Worm (Caenorhabditis elegans): ENCODE results near the gene nhr-145.

Gene nhr-145

ce11 chrV:19099504-19099903 is 12.0 kb downstream of the nhr-145 start:
- peak; percentile 59 for TF ChIP-seq ceh-48 (tag; optimal IDR thresholded peaks at IDR 0.05)
- no peak for TF ChIP-seq syd-9 (tag; optimal IDR thresholded peaks at IDR 0.05)

ce11 chrV:19100139-19100538 is 12.6 kb downstream of the nhr-145 start:
- TF ChIP-seq ceh-48 (tag; optimal IDR thresholded peaks at IDR 0.05): peak; percentile 43

DNA sequence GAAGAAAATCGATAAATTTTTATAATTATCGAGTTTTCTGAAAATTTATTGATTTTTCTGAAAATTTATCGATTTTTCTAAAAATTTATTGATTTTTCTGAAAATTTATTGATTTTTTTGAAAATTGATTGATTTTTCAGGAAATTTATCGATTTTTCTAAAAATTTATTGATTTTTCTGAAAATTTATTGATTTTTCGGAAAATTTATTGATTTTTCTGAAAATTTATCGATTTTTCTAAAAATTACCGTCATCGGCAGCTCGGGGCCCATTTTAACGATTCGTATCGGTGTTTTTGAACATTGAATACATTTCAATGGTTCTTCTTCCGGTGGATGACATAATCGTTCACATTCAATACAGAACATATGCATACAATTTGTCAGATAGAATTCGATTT is 13.1 kb downstream of the nhr-145 start:
- TF ChIP-seq ceh-48 (tag; optimal IDR thresholded peaks at IDR 0.05): peak; percentile 8

DNA sequence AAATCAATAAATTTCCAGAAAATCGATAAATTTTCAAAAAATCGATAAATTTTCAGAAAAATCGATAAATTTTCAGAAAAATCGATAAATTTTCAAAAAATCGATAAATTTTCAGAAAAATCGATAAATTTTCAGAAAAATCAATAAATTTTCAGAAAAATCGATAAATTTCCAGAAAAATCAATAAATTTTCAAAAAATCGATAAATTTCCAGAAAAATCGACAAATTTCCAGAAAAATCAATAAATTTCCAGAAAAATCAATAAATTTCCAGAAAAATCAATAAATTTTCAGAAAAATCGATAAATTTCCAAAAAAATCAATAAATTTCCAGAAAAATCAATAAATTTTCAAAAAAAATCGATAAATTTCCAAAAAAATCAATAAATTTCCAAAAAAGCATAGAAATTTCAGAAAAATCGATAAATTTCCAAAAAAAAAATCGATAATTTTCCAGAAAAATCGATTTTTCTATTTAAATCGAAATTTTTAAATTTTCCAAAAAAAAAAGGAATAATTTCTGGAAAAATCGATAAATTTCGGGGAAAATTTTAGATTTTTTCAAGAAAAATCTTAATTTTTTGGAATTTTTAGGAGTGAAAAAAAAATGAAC is 14.2 kb downstream of the nhr-145 start, which contains the start of gene zhp-4:
TSS of gene zhp-4 (minus strand) at position 198 of the 613 bp plus-strand sequence.
- TF ChIP-seq ceh-48 (tag; optimal IDR thresholded peaks at IDR 0.05): peak; percentile 90

ce11 chrV:19107065-19107464 is 19.5 kb downstream of the nhr-145 start:
- TF ChIP-seq lin-11 (tag; optimal IDR thresholded peaks at IDR 0.05): no peak
- TF ChIP-seq odd-2 (tag; optimal IDR thresholded peaks at IDR 0.05): no peak
- no peak for TF ChIP-seq ceh-24 (tag; optimal IDR thresholded peaks at IDR 0.05)
- TF ChIP-seq ceh-48 (tag; optimal IDR thresholded peaks at IDR 0.05): peak; percentile 6

DNA sequence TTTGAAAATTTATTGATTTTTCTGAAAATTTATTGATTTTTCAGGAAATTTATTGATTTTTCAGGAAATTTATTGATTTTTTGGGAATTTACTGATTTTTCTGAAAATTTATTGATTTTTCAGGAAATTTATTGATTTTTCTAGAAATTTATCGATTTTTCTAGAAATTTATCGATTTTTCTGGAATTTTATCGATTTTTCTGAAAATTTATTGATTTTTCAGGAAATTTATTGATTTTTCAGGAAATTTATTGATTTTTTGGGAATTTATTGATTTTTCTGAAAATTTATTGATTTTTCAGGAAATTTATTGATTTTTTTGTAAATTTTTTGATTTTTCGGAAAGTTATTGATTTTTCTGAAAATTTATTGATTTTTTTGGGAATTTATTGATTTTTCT is 25.1 kb downstream of the nhr-145 start:
- TF ChIP-seq ceh-48 (tag; optimal IDR thresholded peaks at IDR 0.05): peak; percentile 70

DNA sequence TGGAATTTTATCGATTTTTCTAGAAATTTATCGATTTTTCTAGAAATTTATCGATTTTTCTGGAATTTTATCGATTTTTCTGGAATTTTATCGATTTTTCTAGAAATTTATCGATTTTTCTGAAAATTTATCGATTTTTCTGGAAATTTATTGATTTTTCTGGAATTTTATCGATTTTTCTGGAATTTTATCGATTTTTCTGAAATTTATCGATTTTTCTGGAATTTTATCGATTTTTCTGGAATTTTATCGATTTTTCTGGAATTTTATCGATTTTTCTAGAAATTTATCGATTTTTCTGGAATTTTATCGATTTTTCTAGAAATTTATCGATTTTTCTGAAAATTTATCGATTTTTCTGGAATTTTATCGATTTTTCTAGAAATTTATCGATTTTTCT is 26.1 kb downstream of the nhr-145 start:
- peak; percentile 62 for TF ChIP-seq ceh-48 (tag; optimal IDR thresholded peaks at IDR 0.05)

DNA sequence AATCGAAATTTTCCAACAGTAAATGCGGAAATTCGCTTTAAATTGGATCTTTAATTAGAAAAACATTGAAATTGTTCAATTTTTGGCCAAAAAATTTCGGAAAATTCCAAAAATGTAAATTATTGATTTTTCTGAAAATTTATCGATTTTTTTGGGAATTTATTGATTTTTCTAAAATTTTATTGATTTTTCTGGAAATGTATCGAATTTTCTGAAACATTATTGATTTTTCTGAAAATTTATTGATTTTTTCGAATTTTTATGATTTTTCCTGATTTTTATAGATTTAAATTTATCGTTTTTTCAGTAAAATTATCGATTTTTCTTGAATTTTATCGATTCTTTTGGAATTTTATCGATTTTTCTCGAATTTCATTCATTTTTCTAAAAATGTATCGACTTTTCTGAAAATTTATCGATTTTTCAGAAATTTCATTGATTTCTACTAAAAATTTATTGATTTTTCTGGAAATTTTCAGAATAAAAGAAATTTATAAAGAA is 29.4 kb downstream of the nhr-145 start:
- TF ChIP-seq unc-86 (tag; optimal IDR thresholded peaks at IDR 0.05): no peak
- TF ChIP-seq ceh-48 (tag; optimal IDR thresholded peaks at IDR 0.05): peak; percentile 36
- no peak for TF ChIP-seq hlh-6 (tag; optimal IDR thresholded peaks at IDR 0.05)
- TF ChIP-seq ama-1 (optimal IDR thresholded peaks at IDR 0.05): no peak

DNA sequence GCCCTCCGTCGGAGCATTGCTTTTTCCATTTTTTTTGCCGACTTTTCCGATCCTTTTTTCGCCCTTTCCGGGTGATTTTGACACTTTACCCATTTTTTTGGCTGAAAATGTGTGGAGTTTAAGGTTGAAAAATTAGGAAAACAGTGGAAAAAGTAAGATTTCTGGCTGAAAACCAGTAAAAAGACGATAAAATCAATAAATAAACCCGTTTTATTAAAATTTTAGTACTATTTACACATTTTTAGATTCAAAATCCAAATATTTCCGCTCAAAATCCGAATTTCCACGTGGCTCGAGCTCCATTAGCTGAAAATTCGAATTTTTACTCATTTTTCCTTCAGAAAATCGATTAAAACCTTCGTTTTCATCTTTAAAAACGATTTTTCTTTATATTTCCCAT is 30.8 kb downstream of the nhr-145 start, which contains the start of gene pro-3:
TSS of gene pro-3 (minus strand) at position 101 of the 400 bp plus-strand sequence.
- TF ChIP-seq ceh-9 (tag; optimal IDR thresholded peaks at IDR 0.05) (no peak), elt-2 (tag; optimal IDR thresholded peaks at IDR 0.05) (no peak), ceh-31 (tag; optimal IDR thresholded peaks at IDR 0.05) (no peak), ceh-30 (tag; optimal IDR thresholded peaks at IDR 0.05) (no peak), ahr-1 (tag; optimal IDR thresholded peaks at IDR 0.05) (no peak), C38D4.7 (GFP tag; optimal IDR thresholded peaks at IDR 0.05) (no peak), unc-42 (tag; optimal IDR thresholded peaks at IDR 0.05) (no peak), hlh-30 (tag; optimal IDR thresholded peaks at IDR 0.05; ENCODE audit: insufficient read depth) (no peak), hlh-6 (tag; optimal IDR thresholded peaks at IDR 0.05) (no peak), pax-1 (tag; optimal IDR thresholded peaks at IDR 0.05) (no peak), sox-4 (tag; optimal IDR thresholded peaks at IDR 0.05) (no peak), K09A11.1 (tag; optimal IDR thresholded peaks at IDR 0.05; ENCODE audit: insufficient read depth) (no peak), ceh-19 (GFP tag; optimal IDR thresholded peaks at IDR 0.05) (no peak), tbx-7 (tag; optimal IDR thresholded peaks at IDR 0.05) (no peak), ets-4 (tag; optimal IDR thresholded peaks at IDR 0.05) (no peak), sox-2 (GFP tag; IDR thresholded peaks at IDR 0.05) (no peak), hlh-8 (tag; optimal IDR thresholded peaks at IDR 0.05) (no peak), nhr-232 (tag; optimal IDR thresholded peaks at IDR 0.05) (no peak), hlh-13 (GFP tag; optimal IDR thresholded peaks at IDR 0.05) (no peak), ceh-48 (tag; optimal IDR thresholded peaks at IDR 0.05) (no peak)
